Fruit fly (Drosophila melanogaster): ENCODE data around the gene bin.

DNA sequence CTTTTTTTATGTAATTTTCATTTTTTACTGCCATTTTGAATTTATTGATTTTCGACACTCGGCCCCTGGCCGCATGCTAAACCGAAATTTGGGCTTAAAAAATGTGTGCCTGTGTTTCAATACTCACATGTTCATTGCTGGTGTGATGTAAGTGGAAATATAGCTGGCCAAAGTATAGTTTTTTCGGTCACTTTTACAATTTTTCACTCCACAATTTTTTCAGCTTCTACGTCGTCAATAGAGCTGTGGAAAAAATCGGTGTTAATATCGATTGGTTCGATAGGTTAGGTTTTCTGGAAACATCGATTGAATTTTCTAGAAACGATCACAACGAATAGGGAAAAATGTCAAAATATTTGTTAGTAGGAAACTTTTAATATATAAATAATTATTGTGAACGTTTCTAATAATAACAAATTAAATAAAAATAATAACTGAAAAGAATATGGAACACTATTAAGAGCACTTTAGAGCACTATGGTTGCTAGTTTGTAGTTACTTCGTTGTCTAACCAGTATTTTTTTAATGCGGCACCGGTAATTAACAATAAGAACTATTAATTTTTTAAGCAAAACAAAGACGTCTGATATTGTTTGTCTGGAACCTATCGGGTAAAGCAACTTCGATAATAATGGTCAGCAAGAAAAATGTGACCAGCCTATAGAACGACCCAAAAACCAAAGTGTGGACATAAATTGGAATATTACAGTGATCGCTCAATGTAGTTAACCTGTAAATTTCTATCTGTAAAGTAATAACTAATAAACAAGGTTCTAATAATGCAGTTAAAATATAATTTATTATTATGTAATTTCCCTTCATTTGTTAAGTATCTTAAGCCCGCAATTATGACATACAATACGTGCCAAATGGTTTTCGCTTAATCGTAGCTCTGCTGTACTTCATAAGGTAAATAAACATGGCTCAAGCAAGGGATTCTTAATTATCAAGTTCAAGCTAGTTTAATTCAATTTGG, 34.9 kb upstream of the bin start, which contains the start of the genes CG10077 and CG9948:
- no peak for TF ChIP-seq Dll (optimal IDR thresholded peaks at IDR 0.05)
- TF ChIP-seq psq (optimal IDR thresholded peaks at IDR 0.05): no peak
- no peak for TF ChIP-seq CG8478 (optimal IDR thresholded peaks at IDR 0.05)
- no peak for TF ChIP-seq EcR (GFP tag; optimal IDR thresholded peaks at IDR 0.05)
